Worm (Caenorhabditis elegans) whole organism, young adult: ENCODE data around the gene C42D8.1.

ENCODE experiments used
- C06A6.2 ChIP-seq: fragments of 200-800 bp; sonication (Bioruptor generic); conservative IDR thresholded peaks from 2 replicates; pipeline ENCODE4 v1.3.6; 2022; ENCODE audit warnings: missing genetic modification characterization, missing compliant biosample characterization
- C17E4.6 ChIP-seq: fragments of 200-800 bp; sonication (Bioruptor generic); IDR thresholded peaks from 2 replicates; pipeline ENCODE4 v1.3.6; 2022; ENCODE audit warnings: missing genetic modification reagents, missing genetic modification characterization, missing compliant biosample characterization
- D2030.7 ChIP-seq: fragments of 200-800 bp; sonication (Bioruptor generic); IDR thresholded peaks from 2 replicates; pipeline ENCODE4 v1.3.6; 2022; ENCODE audit warnings: missing genetic modification reagents, missing genetic modification characterization, missing compliant biosample characterization
- F22D6.2 ChIP-seq: sonication (generic microtip); optimal IDR thresholded peaks from 2 replicates; lab custom pipeline; 2016; ENCODE audit warnings: mild to moderate bottlenecking, missing genetic modification characterization, missing compliant biosample characterization
- F37B4.10 ChIP-seq: fragments of 200-800 bp; sonication (Bioruptor generic); IDR thresholded peaks from 2 replicates; pipeline ENCODE4 v1.3.6; 2022; ENCODE audit warnings: missing genetic modification characterization, missing compliant biosample characterization
- F52B5.7 ChIP-seq: sonication (generic microtip); optimal IDR thresholded peaks from 2 replicates; lab custom pipeline; 2016; ENCODE audit warnings: mild to moderate bottlenecking, missing genetic modification characterization, missing compliant biosample characterization
- F57A8.1 ChIP-seq: fragments of 200-800 bp; sonication (Bioruptor generic); optimal IDR thresholded peaks from 2 replicates; lab custom pipeline; 2018; ENCODE audit warnings: mild to moderate bottlenecking, missing genetic modification characterization, moderate library complexity, missing compliant biosample characterization
- K12H6.12 ChIP-seq: fragments of 200-800 bp; sonication (Bioruptor generic); optimal IDR thresholded peaks from 2 replicates; lab custom pipeline; 2018; ENCODE audit warnings: mild to moderate bottlenecking, missing genetic modification characterization, missing compliant biosample characterization
- T07F8.4 ChIP-seq: sonication (generic microtip); optimal IDR thresholded peaks from 2 replicates; lab custom pipeline; 2016; ENCODE audit warnings: mild to moderate bottlenecking, missing genetic modification characterization, moderate library complexity, missing compliant biosample characterization
- T26A5.8 ChIP-seq: sonication (generic microtip); optimal IDR thresholded peaks from 2 replicates; lab custom pipeline; 2016; ENCODE audit warnings: missing genetic modification characterization, missing compliant biosample characterization
- Y53G8AR.9 ChIP-seq: fragments of 200-800 bp; sonication (Bioruptor generic); conservative IDR thresholded peaks from 2 replicates; pipeline ENCODE4 v1.3.6; 2022; ENCODE audit warnings: missing genetic modification reagents, missing genetic modification characterization, missing compliant biosample characterization
- Y95B8A.8 ChIP-seq: fragments of 200-800 bp; sonication (Bioruptor generic); IDR thresholded peaks from 2 replicates; pipeline ENCODE4 v1.3.6; 2022; ENCODE audit warnings: missing genetic modification reagents, missing genetic modification characterization, missing compliant biosample characterization
- akir-1 ChIP-seq: fragments of 200-800 bp; sonication (Bioruptor generic); optimal IDR thresholded peaks from 2 replicates; lab custom pipeline; 2018; ENCODE audit warnings: mild to moderate bottlenecking, missing genetic modification characterization, moderate library complexity, missing compliant biosample characterization
- ama-1 ChIP-seq, 3 experiments: fragments of 150-350 bp in 1 of 3; sonication (generic microtip) in 2 of 3; optimal IDR thresholded peaks; 2 replicates each; lab custom pipeline; 2014 to 2018; ENCODE audit warnings: missing biosample characterization in 2 of 3, missing genetic modification characterization in 2 of 3, missing genetic modification reagents in 2 of 3
- aptf-2 ChIP-seq: fragments of 200-800 bp; sonication (Bioruptor generic); conservative IDR thresholded peaks from 2 replicates; pipeline ENCODE4 v1.3.6; 2022; ENCODE audit warnings: missing genetic modification reagents, missing genetic modification characterization, missing compliant biosample characterization
- atf-7 ChIP-seq: sonication (generic microtip); optimal IDR thresholded peaks from 2 replicates; lab custom pipeline; 2017; ENCODE audit warnings: mild to moderate bottlenecking, missing genetic modification characterization, missing compliant biosample characterization
- attf-3 ChIP-seq: fragments of 200-800 bp; sonication (Bioruptor generic); conservative IDR thresholded peaks from 2 replicates; pipeline ENCODE4 v1.3.6; 2022; ENCODE audit warnings: missing genetic modification reagents, missing genetic modification characterization, missing compliant biosample characterization
- bed-2 ChIP-seq: fragments of 200-800 bp; sonication (Bioruptor generic); IDR thresholded peaks from 2 replicates; pipeline ENCODE4 v1.3.6; 2022; ENCODE audit warnings: missing genetic modification reagents, missing genetic modification characterization, missing compliant biosample characterization
- ccch-3 ChIP-seq: fragments of 200-800 bp; sonication (Bioruptor generic); optimal IDR thresholded peaks from 2 replicates; lab custom pipeline; 2018; ENCODE audit warnings: mild to moderate bottlenecking, missing genetic modification characterization, missing compliant biosample characterization
- cebp-2 ChIP-seq: fragments of 200-800 bp; sonication (Bioruptor generic); IDR thresholded peaks from 2 replicates; pipeline ENCODE4 v1.3.6; 2022; ENCODE audit warnings: missing genetic modification characterization, missing compliant biosample characterization
- ceh-27 ChIP-seq: fragments of 200-800 bp; sonication (Bioruptor generic); optimal IDR thresholded peaks from 2 replicates; lab custom pipeline; 2018; ENCODE audit warnings: mild to moderate bottlenecking, missing genetic modification characterization, moderate library complexity, missing compliant biosample characterization
- efl-1 ChIP-seq: fragments of 150-350 bp; optimal IDR thresholded peaks from 2 replicates; lab custom pipeline; 2014; ENCODE audit warnings: missing biosample characterization, missing genetic modification reagents, missing genetic modification characterization
- fkh-3 ChIP-seq: sonication (generic microtip); optimal IDR thresholded peaks from 2 replicates; lab custom pipeline; 2016; ENCODE audit warnings: mild to moderate bottlenecking, missing genetic modification characterization, missing compliant biosample characterization
- gei-17 ChIP-seq: fragments of 200-800 bp; sonication (Bioruptor generic); optimal IDR thresholded peaks from 2 replicates; lab custom pipeline; 2018; ENCODE audit warnings: mild to moderate bottlenecking, missing genetic modification characterization, missing compliant biosample characterization
- let-526 ChIP-seq: fragments of 200-800 bp; sonication (Bioruptor generic); IDR thresholded peaks from 2 replicates; pipeline ENCODE4 v1.3.6; 2022; ENCODE audit warnings: missing genetic modification reagents, missing genetic modification characterization, missing compliant biosample characterization
- let-607 ChIP-seq, 2 experiments: fragments of 200-800 bp in 1 of 2; sonication (Bioruptor generic) in 1 of 2; sonication (generic microtip) in 1 of 2; optimal IDR thresholded peaks; 2 replicates each; lab custom pipeline; 2016 to 2018; ENCODE audit warnings: mild to moderate bottlenecking in 2 of 2, missing compliant biosample characterization in 2 of 2, missing genetic modification characterization in 2 of 2, moderate library complexity in 2 of 2, missing genotype in 1 of 2
- lin-35 ChIP-seq, 3 experiments: fragments of 150-350 bp in 2 of 3; sonication (generic microtip) in 1 of 3; optimal IDR thresholded peaks; 2 replicates each; lab custom pipeline; 2014 to 2018; ENCODE audit warnings: missing biosample characterization in 3 of 3, missing genetic modification characterization in 3 of 3, missing genetic modification reagents in 3 of 3
- lin-54 ChIP-seq: fragments of 200-800 bp; sonication (Bioruptor generic); optimal IDR thresholded peaks from 2 replicates; lab custom pipeline; 2018; ENCODE audit warnings: mild to moderate bottlenecking, missing genetic modification characterization, missing compliant biosample characterization
- lsl-1 ChIP-seq: fragments of 200-800 bp; sonication (Bioruptor generic); optimal IDR thresholded peaks from 2 replicates; lab custom pipeline; 2018; ENCODE audit warnings: mild to moderate bottlenecking, missing genetic modification characterization, moderate library complexity, missing compliant biosample characterization
- nfya-1 ChIP-seq: sonication (generic microtip); optimal IDR thresholded peaks from 2 replicates; lab custom pipeline; 2017; ENCODE audit warnings: antibody characterized with exemption, missing compliant biosample characterization, missing genetic modification characterization, borderline replicate concordance; ENCODE audit not compliant: insufficient read depth
- nhr-120 ChIP-seq: fragments of 200-800 bp; sonication (Bioruptor generic); IDR thresholded peaks from 2 replicates; pipeline ENCODE4 v1.3.6; 2022; ENCODE audit warnings: missing genetic modification characterization, missing compliant biosample characterization
- nhr-179 ChIP-seq: sonication (generic microtip); optimal IDR thresholded peaks from 2 replicates; lab custom pipeline; 2016; ENCODE audit warnings: mild to moderate bottlenecking, missing genetic modification characterization, missing compliant biosample characterization
- nhr-80 ChIP-seq: sonication (generic microtip); optimal IDR thresholded peaks from 2 replicates; lab custom pipeline; 2016; ENCODE audit warnings: missing genetic modification characterization, missing compliant biosample characterization
- nhr-90 ChIP-seq: sonication (generic microtip); optimal IDR thresholded peaks from 2 replicates; lab custom pipeline; 2016; ENCODE audit warnings: missing genotype, mild to moderate bottlenecking, missing genetic modification characterization, missing compliant biosample characterization
- pbrm-1 ChIP-seq: fragments of 200-800 bp; sonication (Bioruptor generic); IDR thresholded peaks from 2 replicates; pipeline ENCODE4 v1.3.6; 2022; ENCODE audit warnings: missing genetic modification reagents, missing genetic modification characterization, missing compliant biosample characterization
- rcor-1 ChIP-seq: fragments of 200-800 bp; sonication (Bioruptor generic); IDR thresholded peaks from 2 replicates; pipeline ENCODE4 v1.3.6; 2022; ENCODE audit warnings: missing genetic modification reagents, missing genetic modification characterization, missing compliant biosample characterization
- rec-8 ChIP-seq, 2 experiments: sonication (generic microtip); optimal IDR thresholded peaks; 2 replicates each; lab custom pipeline; 2016; ENCODE audit warnings: mild to moderate bottlenecking in 2 of 2, missing genetic modification characterization in 2 of 2, missing genetic modification reagents in 2 of 2, missing genotype in 2 of 2, missing biosample characterization in 1 of 2, missing compliant biosample characterization in 1 of 2, moderate library complexity in 1 of 2
- rpc-1 ChIP-seq, 2 experiments: fragments of 150-350 bp in 1 of 2; sonication (generic microtip) in 1 of 2; optimal IDR thresholded peaks; 2 replicates each; lab custom pipeline; 2014 to 2018; ENCODE audit warnings: missing biosample characterization in 1 of 2, missing genetic modification characterization in 1 of 2, missing genetic modification reagents in 1 of 2, missing genotype in 1 of 2
- sdz-38 ChIP-seq: sonication (generic microtip); optimal IDR thresholded peaks from 2 replicates; lab custom pipeline; 2016; ENCODE audit warnings: missing genotype, missing genetic modification characterization, missing compliant biosample characterization
- snpc-1.1 ChIP-seq: sonication (generic microtip); optimal IDR thresholded peaks from 2 replicates; lab custom pipeline; 2017; ENCODE audit warnings: missing genetic modification characterization, mild to moderate bottlenecking, missing compliant biosample characterization, antibody characterized with exemption, moderate library complexity, missing genotype, missing genetic modification reagents; ENCODE audit not compliant: insufficient read depth
- tbp1 ChIP-seq: fragments of 200-800 bp; sonication (Bioruptor generic); optimal IDR thresholded peaks from 2 replicates; lab custom pipeline; 2018; ENCODE audit warnings: mild to moderate bottlenecking, missing genetic modification characterization, missing compliant biosample characterization
- tbx-9 ChIP-seq: sonication (generic microtip); optimal IDR thresholded peaks from 2 replicates; lab custom pipeline; 2016; ENCODE audit warnings: borderline replicate concordance, missing genetic modification characterization, inconsistent platforms, missing compliant biosample characterization
- unc-62 ChIP-seq: fragments of 150-350 bp; optimal IDR thresholded peaks from 2 replicates; lab custom pipeline; 2014; ENCODE audit warnings: missing biosample characterization, missing genetic modification reagents, missing genetic modification characterization
- zim-3 ChIP-seq: sonication (generic microtip); optimal IDR thresholded peaks from 2 replicates; lab custom pipeline; 2017; ENCODE audit warnings: mild to moderate bottlenecking, missing genetic modification characterization, moderate library complexity, missing compliant biosample characterization
- ztf-25 ChIP-seq: fragments of 200-800 bp; sonication (Bioruptor generic); IDR thresholded peaks from 2 replicates; pipeline ENCODE4 v1.3.6; 2022; ENCODE audit warnings: missing genetic modification reagents, missing genetic modification characterization, missing compliant biosample characterization
- ztf-26 ChIP-seq: sonication (generic microtip); optimal IDR thresholded peaks from 2 replicates; lab custom pipeline; 2017; ENCODE audit warnings: missing genetic modification characterization, missing compliant biosample characterization
- ztf-6 ChIP-seq: fragments of 200-800 bp; sonication (Bioruptor generic); IDR thresholded peaks from 2 replicates; pipeline ENCODE4 v1.3.6; 2022; ENCODE audit warnings: missing genetic modification reagents, missing genetic modification characterization, missing compliant biosample characterization

Gene C42D8.1

ce11 chrX:5085465-5085864 is 23.8 kb upstream of the C42D8.1 start (continued):
- peak; percentile 64 for TF ChIP-seq T07F8.4
- TF ChIP-seq rec-8 (tag; optimal IDR thresholded peaks at IDR 0.05; lab: Kevin White, UChicago): peak; percentile 64 to 93
- TF ChIP-seq F52B5.7 (tag; lab: Kevin White, UChicago): peak; percentile 83
- peak; percentile 73 for TF ChIP-seq F57A8.1 (GFP tag; lab: Kevin White, UChicago)
- TF ChIP-seq ztf-6 (GFP tag; lab: Robert Waterston, UW): peak; percentile 23; the same call in 1 of the 2 replicates
- TF ChIP-seq ceh-27 (GFP tag; lab: Kevin White, UChicago): peak; percentile 75
- no peak for TF ChIP-seq ama-1 (optimal IDR thresholded peaks at IDR 0.05; lab: Kevin White, UChicago)
- TF ChIP-seq ama-1 (GFP tag; optimal IDR thresholded peaks at IDR 0.05; lab: Kevin White, UChicago): peak; percentile 57 to 75
- TF ChIP-seq T26A5.8: no peak
- TF ChIP-seq pbrm-1 (GFP tag; lab: Robert Waterston, UW): peak; percentile 92
- TF ChIP-seq ccch-3 (GFP tag; lab: Kevin White, UChicago): no peak
- TF ChIP-seq Y53G8AR.9 (GFP tag; lab: Robert Waterston, UW): no peak
- peak; percentile 85 for TF ChIP-seq zim-3 (tag; lab: Kevin White, UChicago)
- peak; percentile 61 for TF ChIP-seq nhr-80 (tag; lab: Kevin White, UChicago)
- TF ChIP-seq lin-54 (GFP tag; lab: Kevin White, UChicago): peak; percentile 64
- no peak for TF ChIP-seq nfya-1
- TF ChIP-seq fkh-3: peak; percentile 74
- TF ChIP-seq efl-1: no peak
- no peak for TF ChIP-seq sdz-38 (tag; lab: Kevin White, UChicago)
- TF ChIP-seq atf-7 (tag; lab: Kevin White, UChicago): peak; percentile 86
- TF ChIP-seq rcor-1 (GFP tag; lab: Robert Waterston, UW): peak; percentile 83
- peak in 1 of 3 experiments; percentile 82 for TF ChIP-seq lin-35 (GFP tag; optimal IDR thresholded peaks at IDR 0.05; lab: Kevin White, UChicago)
- TF ChIP-seq D2030.7 (GFP tag; lab: Robert Waterston, UW): peak; percentile 62; the same call in 1 of the 2 replicates
- TF ChIP-seq unc-62 (GFP tag; lab: Kevin White, UChicago): no peak
- peak; percentile 81 for TF ChIP-seq K12H6.12 (tag; lab: Kevin White, UChicago)
- TF ChIP-seq C06A6.2 (GFP tag; lab: Robert Waterston, UW): no peak
- peak; percentile 65 to 81 for TF ChIP-seq let-607 (tag; optimal IDR thresholded peaks at IDR 0.05; lab: Kevin White, UChicago)
- peak; percentile 89 for TF ChIP-seq ztf-26 (tag; lab: Kevin White, UChicago)
- peak; percentile 92 for TF ChIP-seq ztf-25 (GFP tag; lab: Robert Waterston, UW)
- 0 out of 2 replicates have a peak, but pooled peaks have one; percentile 66 for TF ChIP-seq nhr-120
- peak; percentile 96 for TF ChIP-seq cebp-2 (GFP tag; lab: Robert Waterston, UW)
- no peak; the same call in 1 of the 2 replicates for TF ChIP-seq Y95B8A.8 (GFP tag; lab: Robert Waterston, UW)
- TF ChIP-seq F22D6.2: peak; percentile 69
- TF ChIP-seq C17E4.6: peak; percentile 56; the same call in 1 of the 2 replicates
- peak; percentile 79 for TF ChIP-seq gei-17 (GFP tag; lab: Kevin White, UChicago)
- peak; percentile 74; the same call in 1 of the 2 replicates for TF ChIP-seq bed-2 (GFP tag; lab: Robert Waterston, UW)
- peak; percentile 89 for TF ChIP-seq nhr-90
- TF ChIP-seq lsl-1 (GFP tag; lab: Kevin White, UChicago): peak; percentile 4
- no peak for TF ChIP-seq aptf-2 (GFP tag; lab: Robert Waterston, UW)
- TF ChIP-seq nhr-179: peak; percentile 49
- TF ChIP-seq attf-3 (GFP tag; lab: Robert Waterston, UW): peak; percentile 50; the same call in 1 of the 2 replicates
- no peak for TF ChIP-seq akir-1 (GFP tag; lab: Kevin White, UChicago)
- TF ChIP-seq tbp1 (GFP tag; lab: Kevin White, UChicago): peak; percentile 96
- TF ChIP-seq tbx-9 (tag; lab: Kevin White, UChicago): peak; percentile 27
- peak; percentile 67 for TF ChIP-seq let-526 (GFP tag; lab: Robert Waterston, UW)
- peak; percentile 98 for TF ChIP-seq rpc-1 (optimal IDR thresholded peaks at IDR 0.05; lab: Kevin White, UChicago)
- TF ChIP-seq rpc-1 (tag; optimal IDR thresholded peaks at IDR 0.05; lab: Kevin White, UChicago): peak; percentile 94
- no peak for TF ChIP-seq F37B4.10
- peak; percentile 45 for TF ChIP-seq snpc-1.1 (tag; lab: Kevin White, UChicago)
